Worm (Caenorhabditis elegans) whole organism, early embryonic: Measurements from ENCODE around the gene ZK697.8.

Source experiments
- B0310.2 ChIP-seq: sonication (generic microtip); optimal IDR thresholded peaks from 2 replicates; lab custom pipeline; 2016; ENCODE audit warnings: mild to moderate bottlenecking, missing genetic modification characterization, missing compliant biosample characterization
- F13C5.2 ChIP-seq: sonication (generic microtip); optimal IDR thresholded peaks from 2 replicates; lab custom pipeline; 2017; ENCODE audit warnings: mild to moderate bottlenecking, missing genetic modification characterization, inconsistent platforms, missing compliant biosample characterization
- aly-1 ChIP-seq: sonication (generic microtip); optimal IDR thresholded peaks from 2 replicates; lab custom pipeline; 2016; ENCODE audit warnings: missing genetic modification characterization, missing compliant biosample characterization
- ama-1 ChIP-seq: fragments of 150-350 bp; optimal IDR thresholded peaks from 2 replicates; lab custom pipeline; 2014
- ceh-13 ChIP-seq: fragments of 200-800 bp; sonication (Bioruptor generic); optimal IDR thresholded peaks from 2 replicates; lab custom pipeline; 2018; ENCODE audit warnings: mild to moderate bottlenecking, missing genetic modification characterization, missing compliant biosample characterization
- ceh-36 ChIP-seq: sonication (generic microtip); optimal IDR thresholded peaks from 2 replicates; lab custom pipeline; 2016; ENCODE audit warnings: missing genetic modification characterization, inconsistent platforms, missing compliant biosample characterization
- ets-7 ChIP-seq: sonication (generic microtip); optimal IDR thresholded peaks from 2 replicates; lab custom pipeline; 2016; ENCODE audit warnings: missing genotype, missing genetic modification characterization, missing compliant biosample characterization
- flt-1 ChIP-seq: fragments of 200-800 bp; sonication (Bioruptor generic); IDR thresholded peaks from 2 replicates; pipeline ENCODE4 v1.3.6; 2022; ENCODE audit warnings: missing genetic modification characterization, missing compliant biosample characterization
- hmbx-1 ChIP-seq: sonication (generic microtip); optimal IDR thresholded peaks from 2 replicates; lab custom pipeline; 2016; ENCODE audit warnings: mild to moderate bottlenecking, missing genetic modification characterization, missing compliant biosample characterization
- hmg-4 ChIP-seq: fragments of 200-800 bp; sonication (Bioruptor generic); optimal IDR thresholded peaks from 2 replicates; lab custom pipeline; 2018; ENCODE audit warnings: mild to moderate bottlenecking, missing genetic modification characterization, missing compliant biosample characterization
- hnd-1 ChIP-seq: sonication (generic microtip); optimal IDR thresholded peaks from 2 replicates; lab custom pipeline; 2016; ENCODE audit warnings: missing genetic modification characterization, missing compliant biosample characterization
- pes-1 ChIP-seq: fragments of 200-800 bp; sonication (Bioruptor generic); IDR thresholded peaks from 2 replicates; pipeline ENCODE4 v1.3.6; 2022; ENCODE audit warnings: missing genetic modification reagents, missing genetic modification characterization, missing compliant biosample characterization
- scrt-1 ChIP-seq: fragments of 200-800 bp; sonication (Bioruptor generic); IDR thresholded peaks from 2 replicates; pipeline ENCODE4 v1.3.6; 2022; ENCODE audit warnings: missing genetic modification characterization, missing compliant biosample characterization
- sea-1 ChIP-seq: fragments of 200-800 bp; sonication (Bioruptor generic); conservative IDR thresholded peaks from 2 replicates; pipeline ENCODE4 v1.3.6; 2022; ENCODE audit warnings: missing genetic modification characterization, missing compliant biosample characterization
- tbx-11 ChIP-seq: fragments of 200-800 bp; sonication (Bioruptor generic); IDR thresholded peaks from 2 replicates; pipeline ENCODE4 v1.3.6; 2022; ENCODE audit warnings: missing genetic modification characterization, missing compliant biosample characterization
- tbx-37 ChIP-seq: fragments of 200-800 bp; sonication (Bioruptor generic); conservative IDR thresholded peaks from 2 replicates; pipeline ENCODE4 v1.3.6; 2022; ENCODE audit warnings: missing genetic modification reagents, missing genetic modification characterization, missing compliant biosample characterization
- tra-4 ChIP-seq: sonication (generic microtip); optimal IDR thresholded peaks from 2 replicates; lab custom pipeline; 2017; ENCODE audit warnings: missing genetic modification characterization, missing compliant biosample characterization

Gene ZK697.8

DNA sequence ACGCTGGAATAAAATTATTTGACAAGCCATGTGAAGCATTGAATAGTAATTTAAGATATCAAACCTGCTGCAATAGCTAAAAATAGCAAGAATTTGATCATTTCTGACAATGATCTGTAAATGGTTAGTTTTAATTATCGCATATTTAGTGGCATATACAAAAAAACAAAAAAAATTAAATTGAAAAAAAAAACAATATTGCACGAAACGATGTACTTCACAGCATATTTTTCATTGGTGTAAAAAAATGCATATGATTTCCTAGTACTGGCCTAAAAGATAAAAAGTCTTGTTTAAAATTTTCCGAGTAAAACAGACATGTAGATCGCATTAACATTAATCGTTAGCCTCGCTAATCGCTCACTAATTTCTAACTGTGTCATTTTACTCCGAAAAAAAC is at the start of gene ZK697.8:
Gene ZK697.8 (minus strand): TSS at position 101 of the 400 bp plus-strand sequence.
- TF ChIP-seq tra-4 (tag; lab: Kevin White, UChicago): no peak
- no peak for TF ChIP-seq hmg-4 (GFP tag; lab: Kevin White, UChicago)
- TF ChIP-seq sea-1: no peak
- TF ChIP-seq B0310.2 (tag; lab: Kevin White, UChicago): no peak
- no peak for TF ChIP-seq ceh-36
- TF ChIP-seq scrt-1: no peak
- TF ChIP-seq tbx-37 (GFP tag; lab: Robert Waterston, UW): no peak

DNA sequence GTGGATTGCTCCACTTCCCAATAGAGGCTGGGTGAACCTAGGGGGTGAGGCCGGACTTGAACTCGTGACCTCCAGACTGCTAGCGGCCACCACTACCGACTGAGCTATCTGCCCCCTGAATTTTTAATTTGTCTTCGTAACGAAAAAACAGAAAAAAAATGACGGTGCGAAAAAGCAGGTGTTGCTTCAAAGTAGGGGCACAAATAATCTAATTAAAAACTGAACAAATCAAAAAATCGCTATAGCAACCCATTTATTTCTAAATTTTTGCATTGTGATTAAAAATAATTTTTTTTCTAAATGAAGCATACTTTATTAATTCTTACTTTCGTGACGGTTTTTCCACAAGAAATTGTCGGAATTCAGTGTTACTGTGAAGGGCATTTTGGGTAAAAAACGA is 48.9 kb upstream of the ZK697.8 start, which contains the start of gene F36H9.10:
Gene F36H9.10 (plus strand): TSS at position 301 of the 400 bp plus-strand sequence.
- no peak for TF ChIP-seq sea-1
- no peak for TF ChIP-seq ceh-13 (GFP tag; lab: Kevin White, UChicago)
- TF ChIP-seq tbx-37 (GFP tag; lab: Robert Waterston, UW): no peak
- no peak for TF ChIP-seq F13C5.2 (tag; lab: Kevin White, UChicago)
- no peak for TF ChIP-seq tbx-11 (GFP tag; lab: Robert Waterston, UW)
- TF ChIP-seq hnd-1: no peak

DNA sequence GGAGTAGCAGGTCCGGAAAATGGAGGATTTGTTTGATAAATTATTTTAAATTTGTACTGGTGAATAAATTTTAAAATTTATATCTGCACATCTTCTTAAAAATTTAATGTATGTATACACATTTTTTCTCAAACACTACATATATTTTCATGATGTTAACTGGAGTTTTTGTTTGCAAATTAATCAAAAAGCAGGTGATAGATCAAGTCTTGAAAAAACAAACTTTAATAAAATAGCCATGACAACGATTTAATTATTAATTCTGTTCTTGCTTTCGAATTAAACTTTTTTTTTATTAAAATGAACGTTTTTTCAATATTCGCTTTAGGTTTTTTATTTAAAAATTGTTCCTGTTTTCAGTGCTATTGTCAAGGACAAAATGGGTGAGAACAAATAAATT is 45.3 kb upstream of the ZK697.8 start, which contains the start of gene F36H9.1:
Gene F36H9.1 (plus strand): TSS at position 301 of the 400 bp plus-strand sequence.
- TF ChIP-seq ama-1 (no peak), F13C5.2 (tag; lab: Kevin White, UChicago) (no peak), hmg-4 (GFP tag; lab: Kevin White, UChicago) (no peak), B0310.2 (tag; lab: Kevin White, UChicago) (no peak), aly-1 (tag; lab: Kevin White, UChicago) (no peak), sea-1 (no peak), hmbx-1 (tag; lab: Kevin White, UChicago) (no peak)

- no peak for TF ChIP-seq ceh-13 (GFP tag; lab: Kevin White, UChicago)
- no peak for TF ChIP-seq tbx-11 (GFP tag; lab: Robert Waterston, UW)
- TF ChIP-seq sea-1: no peak
- no peak for TF ChIP-seq F13C5.2 (tag; lab: Kevin White, UChicago)
- TF ChIP-seq hnd-1: no peak
- TF ChIP-seq hmg-4 (GFP tag; lab: Kevin White, UChicago): no peak
- no peak for TF ChIP-seq B0310.2 (tag; lab: Kevin White, UChicago)
- TF ChIP-seq flt-1 (GFP tag; lab: Robert Waterston, UW): no peak
- no peak for TF ChIP-seq tra-4 (tag; lab: Kevin White, UChicago)
- TF ChIP-seq tbx-37 (GFP tag; lab: Robert Waterston, UW): no peak
Measured at ce11 chrV:1789495-1789894, 40.5 kb upstream of the ZK697.8 start.

DNA sequence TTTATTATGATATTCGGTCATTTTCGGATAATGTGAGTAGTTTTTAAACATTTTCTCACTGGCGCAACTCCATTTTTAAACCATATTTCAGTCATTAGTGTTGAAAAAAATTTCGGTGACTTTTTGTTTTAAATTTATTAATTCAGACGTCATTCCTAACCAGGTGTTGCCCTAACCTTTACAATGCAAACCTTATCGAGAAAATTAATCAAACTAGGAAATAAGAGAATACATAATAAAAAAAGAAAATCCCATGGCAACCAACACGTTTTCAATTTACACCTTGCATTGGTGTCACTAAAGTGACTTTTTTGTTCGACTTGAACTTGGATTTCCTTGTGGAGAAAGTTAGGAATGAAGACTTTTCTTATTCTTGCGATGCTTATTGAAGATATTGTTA is 39.2 kb upstream of the ZK697.8 start, which contains the start of gene F36H9.2:
Gene F36H9.2 (plus strand): TSS at position 301 of the 400 bp plus-strand sequence.
- no peak for TF ChIP-seq aly-1 (tag; lab: Kevin White, UChicago)
- TF ChIP-seq sea-1: no peak
- TF ChIP-seq ets-7 (tag; lab: Kevin White, UChicago): no peak
- no peak for TF ChIP-seq tbx-11 (GFP tag; lab: Robert Waterston, UW)
- no peak for TF ChIP-seq hmbx-1 (tag; lab: Kevin White, UChicago)
- no peak for TF ChIP-seq B0310.2 (tag; lab: Kevin White, UChicago)
- no peak for TF ChIP-seq hmg-4 (GFP tag; lab: Kevin White, UChicago)
- no peak for TF ChIP-seq ceh-36
- TF ChIP-seq flt-1 (GFP tag; lab: Robert Waterston, UW): no peak
- TF ChIP-seq scrt-1: no peak
- no peak for TF ChIP-seq tra-4 (tag; lab: Kevin White, UChicago)
- TF ChIP-seq ceh-13 (GFP tag; lab: Kevin White, UChicago): no peak
- TF ChIP-seq F13C5.2 (tag; lab: Kevin White, UChicago): no peak
- TF ChIP-seq tbx-37 (GFP tag; lab: Robert Waterston, UW): no peak
- TF ChIP-seq ama-1: no peak

DNA sequence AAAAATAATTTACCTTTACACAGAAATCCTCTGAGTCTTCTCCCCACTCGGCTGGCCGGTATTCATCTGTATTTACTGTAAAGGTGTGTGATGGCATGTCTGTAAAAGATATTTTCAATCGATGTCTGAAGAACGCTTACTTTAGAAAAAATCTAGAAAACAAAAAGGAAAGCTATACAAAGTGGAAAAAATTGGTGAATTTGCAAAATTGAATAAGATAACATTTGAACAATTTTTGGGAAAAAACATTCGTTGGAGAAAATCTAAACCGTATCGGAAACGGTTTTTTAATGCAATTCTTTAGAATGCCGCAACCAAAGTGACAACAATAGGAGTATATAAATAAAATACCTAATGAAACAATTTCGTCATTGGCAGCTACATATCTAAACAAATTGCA is 33.0 kb upstream of the ZK697.8 start, which contains the start of gene F36H9.5:
Gene F36H9.5 (minus strand): TSS at position 101 of the 400 bp plus-strand sequence.
- TF ChIP-seq flt-1 (GFP tag; lab: Robert Waterston, UW): no peak
- no peak for TF ChIP-seq hmbx-1 (tag; lab: Kevin White, UChicago)
- no peak for TF ChIP-seq aly-1 (tag; lab: Kevin White, UChicago)
- no peak for TF ChIP-seq ets-7 (tag; lab: Kevin White, UChicago)
- no peak for TF ChIP-seq tbx-37 (GFP tag; lab: Robert Waterston, UW)
- no peak for TF ChIP-seq sea-1
- no peak for TF ChIP-seq tbx-11 (GFP tag; lab: Robert Waterston, UW)
- no peak for TF ChIP-seq hmg-4 (GFP tag; lab: Kevin White, UChicago)
- TF ChIP-seq hnd-1: no peak
- no peak for TF ChIP-seq B0310.2 (tag; lab: Kevin White, UChicago)
- TF ChIP-seq F13C5.2 (tag; lab: Kevin White, UChicago): no peak
- TF ChIP-seq ceh-13 (GFP tag; lab: Kevin White, UChicago): no peak
- TF ChIP-seq ama-1: no peak
- no peak for TF ChIP-seq pes-1 (GFP tag; lab: Robert Waterston, UW)

- no peak for TF ChIP-seq ama-1
- no peak for TF ChIP-seq scrt-1
Measured at ce11 chrV:1779994-1780393, 31.0 kb upstream of the ZK697.8 start.

DNA sequence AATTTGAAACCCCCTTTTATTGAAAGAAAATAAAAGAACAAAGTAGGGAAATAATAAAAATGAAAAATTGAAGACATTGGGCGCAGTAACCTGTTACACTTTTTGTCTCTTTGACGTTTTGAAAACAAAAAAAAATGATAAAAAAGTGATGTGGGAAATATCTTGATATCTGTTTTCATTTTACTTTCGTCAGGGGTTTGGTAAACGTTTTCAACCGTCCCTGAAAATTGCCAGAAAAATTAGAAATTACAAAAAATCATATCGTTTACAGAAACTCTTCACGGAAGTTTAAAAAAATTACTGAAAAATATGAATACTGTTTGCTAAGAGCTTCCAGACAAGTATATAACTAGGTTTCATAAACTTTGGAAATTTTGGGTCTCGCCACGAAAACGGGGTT is 30.2 kb upstream of the ZK697.8 start, which contains the start of gene F36H9.4:
Gene F36H9.4 (minus strand): TSS at position 101 of the 400 bp plus-strand sequence.
- no peak for TF ChIP-seq flt-1 (GFP tag; lab: Robert Waterston, UW)
